Worm (Caenorhabditis elegans) whole organism, young adult: ENCODE data around the gene C56C10.7.

ENCODE experiments used
- B0336.3 ChIP-seq: fragments of 200-800 bp; sonication (Bioruptor generic); IDR thresholded peaks from 2 replicates; pipeline ENCODE4 v1.3.6; 2022; ENCODE audit warnings: missing genetic modification characterization, missing compliant biosample characterization
- F33H1.4 ChIP-seq: fragments of 200-800 bp; sonication (Bioruptor generic); IDR thresholded peaks from 2 replicates; pipeline ENCODE4 v1.3.6; 2022; ENCODE audit warnings: missing genetic modification reagents, missing genetic modification characterization, missing compliant biosample characterization
- ceh-100 ChIP-seq: fragments of 200-800 bp; sonication (Bioruptor generic); IDR thresholded peaks from 2 replicates; pipeline ENCODE4 v1.3.6; 2022; ENCODE audit warnings: missing genetic modification reagents, missing genetic modification characterization, missing compliant biosample characterization
- chd-7 ChIP-seq: sonication (generic microtip); optimal IDR thresholded peaks from 2 replicates; lab custom pipeline; 2016; ENCODE audit warnings: mild to moderate bottlenecking, missing genetic modification characterization, moderate library complexity, missing compliant biosample characterization
- ekl-4 ChIP-seq: fragments of 200-800 bp; sonication (Bioruptor generic); IDR thresholded peaks from 2 replicates; pipeline ENCODE4 v1.3.6; 2022; ENCODE audit warnings: missing genetic modification reagents, missing genetic modification characterization, missing compliant biosample characterization
- fkh-3 ChIP-seq: sonication (generic microtip); optimal IDR thresholded peaks from 2 replicates; lab custom pipeline; 2016; ENCODE audit warnings: mild to moderate bottlenecking, missing genetic modification characterization, missing compliant biosample characterization
- lin-26 ChIP-seq: fragments of 200-800 bp; sonication (Bioruptor generic); IDR thresholded peaks from 2 replicates; pipeline ENCODE4 v1.3.6; 2022; ENCODE audit warnings: missing genetic modification reagents, missing genetic modification characterization, missing compliant biosample characterization
- nfya-1 ChIP-seq: sonication (generic microtip); optimal IDR thresholded peaks from 2 replicates; lab custom pipeline; 2017; ENCODE audit warnings: antibody characterized with exemption, missing compliant biosample characterization, missing genetic modification characterization, borderline replicate concordance; ENCODE audit not compliant: insufficient read depth
- nhr-120 ChIP-seq: fragments of 200-800 bp; sonication (Bioruptor generic); IDR thresholded peaks from 2 replicates; pipeline ENCODE4 v1.3.6; 2022; ENCODE audit warnings: missing genetic modification characterization, missing compliant biosample characterization
- nhr-27 ChIP-seq: fragments of 200-800 bp; sonication (Bioruptor generic); optimal IDR thresholded peaks from 2 replicates; lab custom pipeline; 2018; ENCODE audit warnings: mild to moderate bottlenecking, missing genetic modification characterization, moderate library complexity, missing compliant biosample characterization
- sea-2 ChIP-seq: fragments of 200-800 bp; sonication (Bioruptor generic); IDR thresholded peaks from 2 replicates; pipeline ENCODE4 v1.3.6; 2022; ENCODE audit warnings: missing genetic modification characterization, missing compliant biosample characterization
- snpc-3.4 ChIP-seq: sonication (generic microtip); optimal IDR thresholded peaks from 2 replicates; lab custom pipeline; 2017; ENCODE audit warnings: missing genetic modification characterization, mild to moderate bottlenecking, missing compliant biosample characterization, antibody characterized with exemption, moderate library complexity, missing genotype, missing genetic modification reagents
- tbx-9 ChIP-seq: sonication (generic microtip); optimal IDR thresholded peaks from 2 replicates; lab custom pipeline; 2016; ENCODE audit warnings: borderline replicate concordance, missing genetic modification characterization, inconsistent platforms, missing compliant biosample characterization

ce11 chrII:6625302-6625701 is 37.9 kb upstream of the C56C10.7 start, which contains the start of gene F54H5.14:
- no peak for TF ChIP-seq nfya-1 (tag; lab: Kevin White, UChicago)
- TF ChIP-seq B0336.3, result no peak
- no peak for TF ChIP-seq chd-7 (tag; lab: Kevin White, UChicago)
- no peak for TF ChIP-seq tbx-9 (tag; lab: Kevin White, UChicago)
- no peak for TF ChIP-seq sea-2
- no peak for TF ChIP-seq ceh-100 (GFP tag; lab: Robert Waterston, UW)
- no peak for TF ChIP-seq snpc-3.4
- TF ChIP-seq ekl-4 (GFP tag; lab: Robert Waterston, UW), result no peak
- no peak for TF ChIP-seq nhr-27
- no peak for TF ChIP-seq F33H1.4 (GFP tag; lab: Robert Waterston, UW)
- no peak for TF ChIP-seq nhr-120 (GFP tag; lab: Robert Waterston, UW)
- no peak for TF ChIP-seq lin-26 (GFP tag; lab: Robert Waterston, UW)
- no peak for TF ChIP-seq fkh-3 (tag; lab: Kevin White, UChicago)
